Fruit fly (Drosophila melanogaster): ENCODE results near the gene Ir94b.
A peak's percentile ranks its signal among the peaks of the same experiment; 100 is the strongest.

Gene Ir94b

DNA sequence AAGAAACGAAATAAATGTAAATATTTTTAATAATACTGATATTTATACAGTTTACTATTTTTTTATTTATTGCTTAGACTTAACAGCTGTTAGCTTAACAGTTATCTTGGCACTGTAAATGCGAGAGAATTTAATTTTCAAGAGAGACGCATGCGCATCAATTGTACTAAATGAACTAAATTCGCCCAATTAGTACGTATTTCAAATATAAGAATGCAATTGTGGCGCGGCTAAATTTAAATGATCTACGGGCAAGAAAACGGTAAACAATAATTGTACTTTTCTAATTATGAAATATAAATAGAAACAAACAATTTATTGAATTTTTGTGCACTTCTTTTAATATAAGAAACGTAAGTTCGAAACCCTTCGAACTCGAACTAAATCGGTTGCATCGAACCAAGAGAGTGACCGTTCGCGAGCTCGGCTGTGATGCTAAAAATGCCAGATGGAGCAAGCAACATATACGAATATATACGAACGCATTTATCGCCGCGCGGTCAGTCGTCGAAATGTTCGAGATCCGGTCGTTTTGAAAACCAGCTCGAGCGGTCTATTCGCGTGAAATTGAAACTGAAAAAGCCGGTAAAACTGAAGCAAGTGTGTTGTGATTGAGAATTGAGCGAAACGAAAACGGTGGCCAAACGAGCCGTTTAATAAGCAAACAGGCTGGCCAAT is 16.4 kb upstream of the Ir94b start, which contains the start of gene SKIP (continued):
- TF ChIP-seq CG31224 (GFP tag; IDR thresholded peaks at IDR 0.05) (no peak), sob (GFP tag; IDR thresholded peaks at IDR 0.05) (peak; percentile 41; the same call in 1 of the 2 replicates), CG1647 (GFP tag; optimal IDR thresholded peaks at IDR 0.05) (no peak), Oli (tag; optimal IDR thresholded peaks at IDR 0.05) (no peak), mam (GFP tag; optimal IDR thresholded peaks at IDR 0.05) (no peak), Xrp1 (GFP tag; IDR thresholded peaks at IDR 0.05) (0 out of 2 replicates have a peak, but pooled peaks have one; percentile 33), CG30020 (tag; optimal IDR thresholded peaks at IDR 0.05) (no peak), Nf-YA (GFP tag; IDR thresholded peaks at IDR 0.05) (no peak), CG14441 (GFP tag; IDR thresholded peaks at IDR 0.05) (0 out of 2 replicates have a peak, but pooled peaks have one; percentile 15), MESR4 (GFP tag; optimal IDR thresholded peaks at IDR 0.05) (no peak), Neu2 (GFP tag; optimal IDR thresholded peaks at IDR 0.05; ENCODE audit: borderline replicate concordance) (no peak), CG17186 (GFP tag; optimal IDR thresholded peaks at IDR 0.05) (peak; percentile 36), fd102C (GFP tag; optimal IDR thresholded peaks at IDR 0.05) (peak; percentile 55), lmd (GFP tag; IDR thresholded peaks at IDR 0.05) (no peak), Oaz (GFP tag; IDR thresholded peaks at IDR 0.05) (no peak), CG6813 (GFP tag; optimal IDR thresholded peaks at IDR 0.05) (no peak), cas (GFP tag; IDR thresholded peaks at IDR 0.05) (0 out of 2 replicates have a peak, but pooled peaks have one; percentile 15), CG13624 (GFP tag; optimal IDR thresholded peaks at IDR 0.05) (peak; percentile 55), CG1603 (tag; optimal IDR thresholded peaks at IDR 0.05) (peak; percentile 47), CG2712 (tag; optimal IDR thresholded peaks at IDR 0.05) (peak; percentile 28), TFAM (GFP tag; optimal IDR thresholded peaks at IDR 0.05) (no peak), zen2 (GFP tag; IDR thresholded peaks at IDR 0.05; ENCODE audit: partially characterized antibody) (no peak), gem (tag; optimal IDR thresholded peaks at IDR 0.05) (no peak), vfl (GFP tag; optimal IDR thresholded peaks at IDR 0.05) (peak; percentile 12), repo (GFP tag; optimal IDR thresholded peaks at IDR 0.05) (peak; percentile 11), PHDP (tag; optimal IDR thresholded peaks at IDR 0.05) (peak; percentile 23), ind (GFP tag; optimal IDR thresholded peaks at IDR 0.05) (no peak), ERR (GFP tag; optimal IDR thresholded peaks at IDR 0.05) (peak; percentile 2), h (optimal IDR thresholded peaks at IDR 0.05) (no peak), CG7786 (GFP tag; optimal IDR thresholded peaks at IDR 0.05) (no peak), CG8478 (optimal IDR thresholded peaks at IDR 0.05) (no peak), CG8281 (tag; optimal IDR thresholded peaks at IDR 0.05) (peak; percentile 4), Pdp1 (GFP tag; optimal IDR thresholded peaks at IDR 0.05) (peak in 1 of 2 experiments; percentile 30), al (GFP tag; IDR thresholded peaks at IDR 0.05) (no peak), CG15011 (GFP tag; optimal IDR thresholded peaks at IDR 0.05) (no peak), CG14667 (GFP tag; IDR thresholded peaks at IDR 0.05) (no peak), kay (GFP tag; optimal IDR thresholded peaks at IDR 0.05) (no peak), CG17328 (GFP tag; IDR thresholded peaks at IDR 0.05) (peak; percentile 49), stwl (tag; optimal IDR thresholded peaks at IDR 0.05) (peak; percentile 98), chn (GFP tag; optimal IDR thresholded peaks at IDR 0.05) (peak; percentile 25), CG4820 (GFP tag; optimal IDR thresholded peaks at IDR 0.05) (no peak), CG18599 (GFP tag; optimal IDR thresholded peaks at IDR 0.05) (peak; percentile 39), Lpt (GFP tag; optimal IDR thresholded peaks at IDR 0.05) (no peak), Jarid2 (GFP tag; optimal IDR thresholded peaks at IDR 0.05) (peak; percentile 100), knrl (GFP tag; IDR thresholded peaks at IDR 0.05; ENCODE audit: partially characterized antibody) (peak; percentile 45; the same call in 1 of the 3 replicates), bbx (GFP tag; IDR thresholded peaks at IDR 0.05; ENCODE audit: partially characterized antibody) (peak; percentile 69), CG3163 (GFP tag; optimal IDR thresholded peaks at IDR 0.05) (peak; percentile 31), Sox100B (GFP tag; optimal IDR thresholded peaks at IDR 0.05) (no peak), mld (GFP tag; IDR thresholded peaks at IDR 0.05; ENCODE audit: partially characterized antibody) (peak; percentile 55; the same call in 1 of the 3 replicates), Hand (GFP tag; optimal IDR thresholded peaks at IDR 0.05) (no peak)

Data from whole organism, embryonic.